Fruit fly (Drosophila melanogaster) whole organism: ENCODE measurements around the gene CG33791.

Source experiments
- psq ChIP-seq: fragments of >200 bp; optimal IDR thresholded peaks from 2 replicates; lab custom pipeline; 2017
- usp ChIP-seq: fragments of >200 bp; optimal IDR thresholded peaks from 2 replicates; lab custom pipeline; 2017; ENCODE audit warnings: missing biosample characterization, missing genetic modification characterization, mixed read lengths

- TF ChIP-seq psq (no peak), usp (GFP tag; lab: Kevin White, UChicago) (no peak)
Measured at dm6 chr3L:1590194-1590593, 12.6 kb upstream of the CG33791 start.
